Fruit fly (Drosophila melanogaster) whole organism, embryonic: ENCODE measurements around the gene Pph13.

ENCODE experiments used
- Abd-B ChIP-seq: fragments of 200-800 bp; sonication (Bioruptor generic); optimal IDR thresholded peaks from 2 replicates; lab custom pipeline; 2018; ENCODE audit warnings: missing biosample characterization, mild to moderate bottlenecking, missing genetic modification characterization, moderate library complexity
- Atf6 ChIP-seq: fragments of 200-800 bp; sonication (Bioruptor generic); IDR thresholded peaks from 2 replicates; pipeline ENCODE4 v1.3.6; 2022; ENCODE audit warnings: missing biosample characterization, missing genetic modification characterization
- CG1024 ChIP-seq: fragments of 200-800 bp; sonication (Bioruptor generic); IDR thresholded peaks from 2 replicates; pipeline ENCODE4 v1.3.6; 2022; ENCODE audit warnings: missing biosample characterization, missing genetic modification characterization
- CG11504 ChIP-seq: fragments of 200-800 bp; sonication (Bioruptor generic); optimal IDR thresholded peaks from 3 replicates; lab custom pipeline; 2019; ENCODE audit warnings: missing biosample characterization, mild to moderate bottlenecking, missing genetic modification characterization, moderate library complexity
- CG11696 ChIP-seq: fragments of 200-800 bp; sonication (Bioruptor generic); IDR thresholded peaks from 2 replicates; pipeline ENCODE4 v1.3.6; 2022; ENCODE audit warnings: missing biosample characterization, missing genetic modification characterization
- CG13296 ChIP-seq: fragments of 200-800 bp; sonication (Bioruptor generic); optimal IDR thresholded peaks from 3 replicates; lab custom pipeline; 2018; ENCODE audit warnings: missing biosample characterization, mild to moderate bottlenecking, missing genetic modification characterization
- CG15269 ChIP-seq: fragments of 200-800 bp; sonication (Bioruptor generic); optimal IDR thresholded peaks from 2 replicates; lab custom pipeline; 2018; ENCODE audit warnings: missing biosample characterization, mild to moderate bottlenecking, missing genetic modification characterization, moderate library complexity
- CG18011 ChIP-seq: fragments of 200-800 bp; sonication (Bioruptor generic); optimal IDR thresholded peaks from 2 replicates; lab custom pipeline; 2017; ENCODE audit warnings: missing biosample characterization, missing genetic modification characterization, mild to moderate bottlenecking, moderate library complexity, missing genotype
- CG18599 ChIP-seq: fragments of 200-800 bp; sonication (Bioruptor generic); optimal IDR thresholded peaks from 3 replicates; lab custom pipeline; 2017; ENCODE audit warnings: missing biosample characterization, missing genetic modification characterization, mild to moderate bottlenecking, moderate library complexity, missing genetic modification reagents
- CG2129 ChIP-seq: fragments of 200-800 bp; sonication (Bioruptor generic); IDR thresholded peaks from 2 replicates; pipeline ENCODE4 v1.3.6; 2022; ENCODE audit warnings: missing biosample characterization, missing genetic modification characterization; ENCODE audit not compliant: partially characterized antibody
- CG31224 ChIP-seq: fragments of 200-800 bp; sonication (Bioruptor generic); IDR thresholded peaks from 2 replicates; pipeline ENCODE4 v1.3.6; 2022; ENCODE audit warnings: missing biosample characterization, missing genetic modification characterization
- CG3281 ChIP-seq: fragments of 200-800 bp; sonication (Bioruptor generic); optimal IDR thresholded peaks from 3 replicates; lab custom pipeline; 2017; ENCODE audit warnings: missing biosample characterization, mild to moderate bottlenecking, missing genetic modification characterization
- CG4328 ChIP-seq: fragments of 200-800 bp; sonication (Bioruptor generic); optimal IDR thresholded peaks from 3 replicates; lab custom pipeline; 2017; ENCODE audit warnings: missing biosample characterization, missing genetic modification reagents, missing genetic modification characterization
- CG4360 ChIP-seq: fragments of 200-800 bp; sonication (Bioruptor generic); IDR thresholded peaks from 2 replicates; pipeline ENCODE4 v1.3.6; 2022; ENCODE audit warnings: missing biosample characterization, missing genetic modification characterization
- CG7271 ChIP-seq: fragments of 200-800 bp; sonication (Bioruptor generic); optimal IDR thresholded peaks from 2 replicates; lab custom pipeline; 2018; ENCODE audit warnings: missing biosample characterization, mild to moderate bottlenecking, missing genetic modification characterization, moderate library complexity
- CG7357 ChIP-seq: fragments of 200-800 bp; sonication (Bioruptor generic); IDR thresholded peaks from 3 replicates; pipeline ENCODE4 v1.3.6; 2022; ENCODE audit warnings: missing biosample characterization, missing genetic modification characterization
- CG8290 ChIP-seq, 3 experiments: fragments of 200-800 bp; sonication (Bioruptor generic); optimal IDR thresholded peaks; 2 replicates each; lab custom pipeline; 2016 to 2019; ENCODE audit warnings: missing biosample characterization in 3 of 3, missing genetic modification characterization in 3 of 3, mild to moderate bottlenecking in 2 of 3, moderate library complexity in 1 of 3
- CG9727 ChIP-seq: fragments of 200-800 bp; sonication (Bioruptor generic); optimal IDR thresholded peaks from 3 replicates; lab custom pipeline; 2017; ENCODE audit warnings: missing biosample characterization, mild to moderate bottlenecking, missing genetic modification characterization
- CTCF ChIP-seq: fragments of 200-800 bp; sonication (Bioruptor generic); optimal IDR thresholded peaks from 2 replicates; lab custom pipeline; 2017; ENCODE audit warnings: missing biosample characterization, mild to moderate bottlenecking, missing genetic modification characterization, moderate library complexity
- Chrac-16 ChIP-seq: fragments of 200-800 bp; sonication (Bioruptor generic); optimal IDR thresholded peaks from 3 replicates; lab custom pipeline; 2016; ENCODE audit warnings: missing biosample characterization, missing genetic modification characterization
- Dbx ChIP-seq: fragments of 200-800 bp; sonication (Bioruptor generic); IDR thresholded peaks from 3 replicates; pipeline ENCODE4 v1.3.6; 2022; ENCODE audit warnings: missing biosample characterization, missing genetic modification characterization
- Dip3 ChIP-seq: fragments of 200-800 bp; sonication (Bioruptor generic); optimal IDR thresholded peaks from 3 replicates; lab custom pipeline; 2016; ENCODE audit warnings: missing biosample characterization, missing genetic modification characterization
- Doc2 ChIP-seq: fragments of 200-800 bp; sonication (Bioruptor generic); IDR thresholded peaks from 2 replicates; pipeline ENCODE4 v1.3.6; 2022; ENCODE audit warnings: missing biosample characterization, missing genetic modification characterization
- Fer3 ChIP-seq: fragments of 200-800 bp; sonication (Bioruptor generic); optimal IDR thresholded peaks from 2 replicates; lab custom pipeline; 2018; ENCODE audit warnings: missing biosample characterization, mild to moderate bottlenecking, missing genetic modification characterization, moderate library complexity
- Hey ChIP-seq: fragments of 200-800 bp; sonication (Bioruptor generic); optimal IDR thresholded peaks from 3 replicates; lab custom pipeline; 2018; ENCODE audit warnings: missing biosample characterization, mild to moderate bottlenecking, missing genetic modification characterization
- Hr39 ChIP-seq: fragments of >200 bp; optimal IDR thresholded peaks from 2 replicates; lab custom pipeline; 2017
- Jarid2 ChIP-seq: fragments of 200-800 bp; sonication (Bioruptor generic); optimal IDR thresholded peaks from 3 replicates; lab custom pipeline; 2017; ENCODE audit warnings: mild to moderate bottlenecking, missing biosample characterization, missing genetic modification reagents, missing genetic modification characterization
- Oaz ChIP-seq: fragments of 200-800 bp; sonication (Bioruptor generic); IDR thresholded peaks from 2 replicates; pipeline ENCODE4 v1.3.6; 2022; ENCODE audit warnings: missing biosample characterization, missing genetic modification characterization
- Ptx1 ChIP-seq: fragments of 200-800 bp; sonication (Bioruptor generic); IDR thresholded peaks from 2 replicates; pipeline ENCODE4 v1.3.6; 2022; ENCODE audit warnings: missing biosample characterization, missing genetic modification characterization
- Side ChIP-seq: fragments of 200-800 bp; sonication (Bioruptor generic); optimal IDR thresholded peaks from 2 replicates; lab custom pipeline; 2016; ENCODE audit warnings: missing biosample characterization, missing genetic modification characterization
- Sry-β ChIP-seq: fragments of 200-800 bp; sonication (Bioruptor generic); optimal IDR thresholded peaks from 2 replicates; lab custom pipeline; 2018; ENCODE audit warnings: missing biosample characterization, mild to moderate bottlenecking, missing genetic modification characterization, moderate library complexity
- az2 ChIP-seq: fragments of 200-800 bp; sonication (Bioruptor generic); optimal IDR thresholded peaks from 3 replicates; lab custom pipeline; 2016; ENCODE audit warnings: missing biosample characterization, missing genetic modification characterization
- bbx ChIP-seq: fragments of 200-800 bp; sonication (Bioruptor generic); IDR thresholded peaks from 2 replicates; pipeline ENCODE4 v1.3.6; 2022; ENCODE audit warnings: missing biosample characterization, missing genetic modification characterization; ENCODE audit not compliant: partially characterized antibody
- dan ChIP-seq: fragments of 200-800 bp; sonication (Bioruptor generic); IDR thresholded peaks from 2 replicates; pipeline ENCODE4 v1.3.6; 2022; ENCODE audit warnings: missing biosample characterization, missing genetic modification characterization
- dpn ChIP-seq, 2 experiments: fragments of 200-800 bp; sonication (Bioruptor generic); optimal IDR thresholded peaks; 3 replicates each; lab custom pipeline; 2016; ENCODE audit warnings: missing biosample characterization in 2 of 2, missing genetic modification characterization in 2 of 2
- fru ChIP-seq: fragments of >200 bp; optimal IDR thresholded peaks from 2 replicates; lab custom pipeline; 2017
- gcm ChIP-seq: fragments of 200-800 bp; sonication (Bioruptor generic); optimal IDR thresholded peaks from 2 replicates; lab custom pipeline; 2019; ENCODE audit warnings: missing biosample characterization, mild to moderate bottlenecking, missing genetic modification characterization, moderate library complexity
- hb ChIP-seq: fragments of 200-800 bp; sonication (Bioruptor generic); IDR thresholded peaks from 3 replicates; pipeline ENCODE4 v1.3.6; 2022; ENCODE audit warnings: missing biosample characterization, missing genetic modification characterization; ENCODE audit not compliant: partially characterized antibody
- kah ChIP-seq: fragments of 200-800 bp; sonication (Bioruptor generic); optimal IDR thresholded peaks from 2 replicates; lab custom pipeline; 2018; ENCODE audit warnings: missing biosample characterization, mild to moderate bottlenecking, missing genetic modification characterization
- klu ChIP-seq: fragments of 200-800 bp; sonication (Bioruptor generic); IDR thresholded peaks from 2 replicates; pipeline ENCODE4 v1.3.6; 2022; ENCODE audit warnings: missing biosample characterization, missing genetic modification characterization
- lab ChIP-seq: fragments of 200-800 bp; sonication (Bioruptor generic); optimal IDR thresholded peaks from 3 replicates; lab custom pipeline; 2017; ENCODE audit warnings: missing biosample characterization, missing genetic modification characterization, mild to moderate bottlenecking, moderate library complexity, missing genetic modification reagents
- lbe ChIP-seq: fragments of 200-800 bp; sonication (Bioruptor generic); optimal IDR thresholded peaks from 2 replicates; lab custom pipeline; 2016; ENCODE audit warnings: missing biosample characterization, mild to moderate bottlenecking, missing genetic modification characterization
- pum ChIP-seq: fragments of 200-800 bp; sonication (Bioruptor generic); optimal IDR thresholded peaks from 2 replicates; lab custom pipeline; 2016; ENCODE audit warnings: missing biosample characterization, missing genetic modification characterization
- shn ChIP-seq: fragments of 200-800 bp; sonication (Bioruptor generic); optimal IDR thresholded peaks from 3 replicates; lab custom pipeline; 2016; ENCODE audit warnings: missing biosample characterization, missing genetic modification characterization
- sna ChIP-seq: fragments of 200-800 bp; sonication (Bioruptor generic); IDR thresholded peaks from 2 replicates; pipeline ENCODE4 v1.3.6; 2022; ENCODE audit warnings: missing biosample characterization, missing genetic modification characterization; ENCODE audit not compliant: partially characterized antibody
- so ChIP-seq: fragments of 200-800 bp; sonication (Bioruptor generic); IDR thresholded peaks from 3 replicates; pipeline ENCODE4 v1.3.6; 2022; ENCODE audit warnings: missing biosample characterization, missing genetic modification characterization
- sr ChIP-seq: fragments of 200-800 bp; sonication (Bioruptor generic); IDR thresholded peaks from 3 replicates; pipeline ENCODE4 v1.3.6; 2022; ENCODE audit warnings: missing biosample characterization, missing genetic modification characterization
- tgo ChIP-seq: fragments of 200-800 bp; sonication (Bioruptor generic); IDR thresholded peaks from 3 replicates; pipeline ENCODE4 v1.3.6; 2022; ENCODE audit warnings: missing biosample characterization, missing genetic modification characterization
- toy ChIP-seq: fragments of 200-800 bp; sonication (Bioruptor generic); IDR thresholded peaks from 2 replicates; pipeline ENCODE4 v1.3.6; 2022; ENCODE audit warnings: missing biosample characterization, missing genetic modification characterization
- vvl ChIP-seq: fragments of 200-800 bp; sonication (Bioruptor generic); IDR thresholded peaks from 2 replicates; pipeline ENCODE4 v1.3.6; 2022; ENCODE audit warnings: missing biosample characterization, missing genetic modification characterization
- zf30C ChIP-seq: fragments of 200-800 bp; sonication (Bioruptor generic); optimal IDR thresholded peaks from 3 replicates; lab custom pipeline; 2018; ENCODE audit warnings: missing biosample characterization, mild to moderate bottlenecking, missing genetic modification characterization
- zfh2 ChIP-seq: fragments of 200-800 bp; sonication (Bioruptor generic); optimal IDR thresholded peaks from 2 replicates; lab custom pipeline; 2016; ENCODE audit warnings: missing biosample characterization, missing genetic modification characterization

Pph13 gene

DNA sequence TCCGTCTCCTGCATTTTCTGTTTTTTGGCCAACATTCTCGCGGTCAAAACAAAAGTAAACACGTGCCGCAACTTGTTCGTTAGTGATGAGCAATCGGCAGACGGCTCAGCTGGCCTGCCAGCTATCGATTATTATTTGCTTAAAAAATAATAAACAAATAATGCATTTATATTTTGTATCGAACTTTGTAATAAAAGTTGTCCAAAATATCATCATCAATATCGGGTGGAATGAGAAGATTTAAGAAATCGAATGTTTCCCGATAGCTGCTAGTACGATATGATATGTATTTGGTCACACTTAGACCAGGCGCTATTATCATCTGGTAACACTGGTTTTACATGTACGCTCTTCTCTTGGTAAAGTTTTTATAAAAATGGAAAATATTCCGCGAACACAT lies 9.3 kb upstream of the Pph13 start, which contains the start of the genes Nle and Sf3b1 (continued):
- 0 out of 2 replicates have a peak, but pooled peaks have one; percentile 19 for TF ChIP-seq Ptx1
- peak; percentile 66 for TF ChIP-seq Chrac-16
- peak; percentile 15; the same call in 1 of the 2 replicates for TF ChIP-seq klu (GFP tag; lab: Robert Waterston, UW)
- no peak for TF ChIP-seq tgo (GFP tag; lab: Robert Waterston, UW)
- TF ChIP-seq CG11696, result no peak
- peak; percentile 18 for TF ChIP-seq CG9727 (GFP tag; lab: Kevin White, UChicago)
- no peak for TF ChIP-seq CG15269 (tag; lab: Kevin White, UChicago)
- peak; percentile 93 for TF ChIP-seq CG2129 (GFP tag; lab: Robert Waterston, UW)
- TF ChIP-seq CG7357 (GFP tag; lab: Robert Waterston, UW), result 0 out of 3 replicates have a peak, but pooled peaks have one; percentile 36
- no peak for TF ChIP-seq gcm (GFP tag; lab: Kevin White, UChicago)
- TF ChIP-seq CG3281 (GFP tag; lab: Kevin White, UChicago), result peak; percentile 55
- TF ChIP-seq Oaz (GFP tag; lab: Robert Waterston, UW), result no peak
- TF ChIP-seq fru, result no peak
- TF ChIP-seq CG4328 (GFP tag; lab: Kevin White, UChicago), result peak; percentile 52
- no peak for TF ChIP-seq Dbx (GFP tag; lab: Robert Waterston, UW)
- peak; percentile 53 for TF ChIP-seq CG18011
- peak; percentile 77 for TF ChIP-seq Sry-β (GFP tag; lab: Kevin White, UChicago)
- TF ChIP-seq kah (GFP tag; lab: Kevin White, UChicago), result peak; percentile 87
- TF ChIP-seq Abd-B (GFP tag; lab: Kevin White, UChicago), result no peak
- peak; percentile 38 for TF ChIP-seq Dip3 (GFP tag; lab: Kevin White, UChicago)
- peak; percentile 9 for TF ChIP-seq CG18599 (GFP tag; lab: Kevin White, UChicago)
- TF ChIP-seq hb, result peak; percentile 89
- peak; percentile 46 for TF ChIP-seq Fer3 (tag; lab: Kevin White, UChicago)
- no peak for TF ChIP-seq vvl
- TF ChIP-seq toy (GFP tag; lab: Robert Waterston, UW), result no peak
- TF ChIP-seq CG4360 (GFP tag; lab: Robert Waterston, UW), result no peak
- no peak for TF ChIP-seq dan
- TF ChIP-seq az2, result peak; percentile 6
- no peak for TF ChIP-seq zf30C (GFP tag; lab: Kevin White, UChicago)
- TF ChIP-seq dpn (GFP tag; optimal IDR thresholded peaks at IDR 0.05; lab: Kevin White, UChicago), result peak; percentile 38 to 64
- TF ChIP-seq Jarid2 (GFP tag; lab: Kevin White, UChicago), result no peak
- TF ChIP-seq CG11504 (tag; lab: Kevin White, UChicago), result no peak
- TF ChIP-seq CG13296 (GFP tag; lab: Kevin White, UChicago), result no peak
- TF ChIP-seq CG8290 (GFP tag; optimal IDR thresholded peaks at IDR 0.05; lab: Kevin White, UChicago), result no peak
- TF ChIP-seq CG8290 (tag; optimal IDR thresholded peaks at IDR 0.05; lab: Kevin White, UChicago), result no peak
- no peak for TF ChIP-seq Hr39
- TF ChIP-seq Side (GFP tag; lab: Kevin White, UChicago), result peak; percentile 8
- no peak for TF ChIP-seq so (GFP tag; lab: Robert Waterston, UW)
- TF ChIP-seq CTCF (GFP tag; lab: Kevin White, UChicago), result no peak
- TF ChIP-seq sr (GFP tag; lab: Robert Waterston, UW), result no peak
- TF ChIP-seq Hey, result no peak
- peak; percentile 97 for TF ChIP-seq sna (GFP tag; lab: Robert Waterston, UW)
- peak; percentile 37 for TF ChIP-seq zfh2 (GFP tag; lab: Kevin White, UChicago)
- TF ChIP-seq lbe (GFP tag; lab: Kevin White, UChicago), result no peak
- no peak for TF ChIP-seq Doc2 (GFP tag; lab: Robert Waterston, UW)
- TF ChIP-seq shn (GFP tag; lab: Kevin White, UChicago), result peak; percentile 46
- no peak for TF ChIP-seq CG31224 (GFP tag; lab: Robert Waterston, UW)
- TF ChIP-seq pum, result peak; percentile 13
- peak; percentile 84 for TF ChIP-seq bbx (GFP tag; lab: Robert Waterston, UW)
- TF ChIP-seq CG7271 (tag; lab: Kevin White, UChicago), result peak; percentile 7
- no peak for TF ChIP-seq lab (GFP tag; lab: Kevin White, UChicago)
- no peak for TF ChIP-seq CG1024 (GFP tag; lab: Robert Waterston, UW)
- peak; percentile 31; the same call in 1 of the 2 replicates for TF ChIP-seq Atf6 (GFP tag; lab: Robert Waterston, UW)
